Worm (Caenorhabditis elegans) whole organism, midembryonic: ENCODE results near the gene F38A5.8.

Source experiments
- T22C8.4 ChIP-seq: fragments of 200-800 bp; sonication (Bioruptor generic); IDR thresholded peaks from 2 replicates; pipeline ENCODE4 v1.3.6; 2022; ENCODE audit warnings: missing genetic modification characterization, missing compliant biosample characterization
- cog-1 ChIP-seq: sonication (generic microtip); optimal IDR thresholded peaks from 2 replicates; lab custom pipeline; 2016; ENCODE audit warnings: missing genetic modification characterization, missing compliant biosample characterization
- flt-1 ChIP-seq: fragments of 200-800 bp; sonication (Bioruptor generic); IDR thresholded peaks from 2 replicates; pipeline ENCODE4 v1.3.6; 2022; ENCODE audit warnings: missing genetic modification characterization, missing compliant biosample characterization
- klf-2 ChIP-seq: fragments of 200-800 bp; sonication (Bioruptor generic); conservative IDR thresholded peaks from 2 replicates; pipeline ENCODE4 v1.3.6; 2022; ENCODE audit warnings: missing genetic modification reagents, missing genetic modification characterization, missing compliant biosample characterization
- med-1 ChIP-seq: sonication (generic microtip); optimal IDR thresholded peaks from 2 replicates; lab custom pipeline; 2017; ENCODE audit warnings: missing genetic modification characterization, mild to moderate bottlenecking, missing compliant biosample characterization, antibody characterized with exemption, missing genetic modification reagents; ENCODE audit not compliant: insufficient read depth
- ref-1 ChIP-seq: fragments of 200-800 bp; sonication (Bioruptor generic); conservative IDR thresholded peaks from 2 replicates; pipeline ENCODE4 v1.3.6; 2022; ENCODE audit warnings: missing genetic modification reagents, missing genetic modification characterization, missing compliant biosample characterization
- tab-1 ChIP-seq: fragments of 200-800 bp; sonication (Bioruptor generic); IDR thresholded peaks from 2 replicates; pipeline ENCODE4 v1.3.6; 2022; ENCODE audit warnings: missing genetic modification characterization, missing compliant biosample characterization
- ztf-29 ChIP-seq: fragments of 200-800 bp; sonication (Bioruptor generic); IDR thresholded peaks from 2 replicates; pipeline ENCODE4 v1.3.6; 2022; ENCODE audit warnings: missing genetic modification reagents, missing genetic modification characterization, missing compliant biosample characterization

ce11 chrIV:6595912-6596311, 3.6 kb upstream of the F38A5.8 start, which contains the start of gene F38A5.22:
- TF ChIP-seq tab-1, result no peak
- TF ChIP-seq klf-2, result no peak
- TF ChIP-seq T22C8.4, result no peak
- no peak for TF ChIP-seq flt-1 (GFP tag; lab: Robert Waterston, UW)
- TF ChIP-seq med-1 (GFP tag; lab: Kevin White, UChicago), result no peak
- no peak for TF ChIP-seq cog-1
- no peak for TF ChIP-seq ref-1 (GFP tag; lab: Robert Waterston, UW)
- TF ChIP-seq ztf-29 (GFP tag; lab: Robert Waterston, UW), result no peak
